Fruit fly (Drosophila melanogaster) whole organism, wandering third instar larva: ENCODE measurements around the gene CG34242.

Experiments
- Abd-B ChIP-seq: fragments of >200 bp; optimal IDR thresholded peaks from 2 replicates; lab custom pipeline; 2017; ENCODE audit warnings: missing biosample characterization, missing genetic modification characterization
- CG32264 ChIP-seq: fragments of 200-800 bp; sonication (Bioruptor generic); optimal IDR thresholded peaks from 2 replicates; lab custom pipeline; 2016; ENCODE audit warnings: missing biosample characterization, missing genetic modification characterization
- CG9705 ChIP-seq: fragments of 200-800 bp; sonication (Bioruptor generic); optimal IDR thresholded peaks from 2 replicates; lab custom pipeline; 2018; ENCODE audit warnings: missing biosample characterization, mild to moderate bottlenecking, missing genetic modification characterization
- CrebA ChIP-seq: fragments of 200-800 bp; sonication (Bioruptor generic); optimal IDR thresholded peaks from 2 replicates; lab custom pipeline; 2016; ENCODE audit warnings: missing biosample characterization, mild to moderate bottlenecking, missing genetic modification characterization, borderline replicate concordance
- Dif ChIP-seq: fragments of 200-275, 200-300 bp; sonication (Bioruptor generic); optimal IDR thresholded peaks from 2 replicates; lab custom pipeline; 2018; ENCODE audit warnings: missing biosample characterization, missing genetic modification characterization; ENCODE audit not compliant: partially characterized antibody
- GATAd ChIP-seq: sonication (Bioruptor generic); optimal IDR thresholded peaks from 2 replicates; lab custom pipeline; 2016; ENCODE audit warnings: missing biosample characterization, missing genetic modification characterization
- HLH106 ChIP-seq: fragments of 200-800 bp; optimal IDR thresholded peaks from 3 replicates; lab custom pipeline; 2019; ENCODE audit warnings: missing biosample characterization, mild to moderate bottlenecking, missing genetic modification characterization, moderate library complexity
- Hnf4 ChIP-seq: fragments of 200-800 bp; sonication (Bioruptor generic); optimal IDR thresholded peaks from 2 replicates; lab custom pipeline; 2016; ENCODE audit warnings: missing biosample characterization, mild to moderate bottlenecking, missing genetic modification characterization
- Hr83 ChIP-seq: fragments of 200-300 bp; sonication (Bioruptor generic); optimal IDR thresholded peaks from 2 replicates; lab custom pipeline; 2016; ENCODE audit warnings: missing biosample characterization, mild to moderate bottlenecking, missing genetic modification characterization, moderate library complexity; ENCODE audit not compliant: poor library complexity, severe bottlenecking
- Jra ChIP-seq: sonication (Bioruptor generic); optimal IDR thresholded peaks from 2 replicates; lab custom pipeline; 2016; ENCODE audit warnings: missing biosample characterization, missing genetic modification characterization
- Mio ChIP-seq: sonication (Bioruptor generic); optimal IDR thresholded peaks from 2 replicates; lab custom pipeline; 2016; ENCODE audit warnings: missing biosample characterization, missing genetic modification characterization
- Myc ChIP-seq: fragments of >200 bp; optimal IDR thresholded peaks from 2 replicates; lab custom pipeline; 2017
- N ChIP-seq: fragments of >200 bp; optimal IDR thresholded peaks from 2 replicates; lab custom pipeline; 2018; ENCODE audit warnings: missing biosample characterization, missing external identifiers, missing genetic modification characterization
- OdsH ChIP-seq: fragments of 200-800 bp; sonication (Bioruptor generic); optimal IDR thresholded peaks from 2 replicates; lab custom pipeline; 2016; ENCODE audit warnings: missing biosample characterization, mild to moderate bottlenecking, missing genetic modification characterization
- Rel ChIP-seq, 2 experiments: fragments of 200-800 bp; sonication (Bioruptor generic) in 1 of 2; optimal IDR thresholded peaks; 2 replicates in 1 of 2; 3 replicates in 1 of 2; lab custom pipeline; 2016 to 2019; ENCODE audit warnings: mild to moderate bottlenecking in 2 of 2, missing biosample characterization in 2 of 2, missing genetic modification characterization in 2 of 2, moderate library complexity in 1 of 2
- Sp1 ChIP-seq: fragments of 200-800 bp; sonication (Bioruptor generic); optimal IDR thresholded peaks from 3 replicates; lab custom pipeline; 2019; ENCODE audit warnings: missing biosample characterization, mild to moderate bottlenecking, missing genetic modification characterization, moderate library complexity
- Vsx2 ChIP-seq: fragments of 200-300, 225-300 bp; sonication (Bioruptor generic); optimal IDR thresholded peaks from 2 replicates; lab custom pipeline; 2018; ENCODE audit warnings: missing biosample characterization, missing genetic modification characterization; ENCODE audit not compliant: partially characterized antibody
- br ChIP-seq: fragments of 200-800 bp; sonication (Bioruptor generic); optimal IDR thresholded peaks from 2 replicates; lab custom pipeline; 2016; ENCODE audit warnings: missing biosample characterization, missing genetic modification characterization
- brk ChIP-seq: fragments of 200-800 bp; sonication (Bioruptor generic); optimal IDR thresholded peaks from 2 replicates; lab custom pipeline; 2016; ENCODE audit warnings: missing biosample characterization, mild to moderate bottlenecking, missing genetic modification characterization
- dl ChIP-seq, 2 experiments: fragments of 175-275, 200-275 bp in 1 of 2; fragments of 200-275 bp in 1 of 2; sonication (Bioruptor generic); optimal IDR thresholded peaks; lab custom pipeline; 2018; ENCODE audit warnings: mild to moderate bottlenecking in 2 of 2, missing biosample characterization in 2 of 2, missing genetic modification characterization in 2 of 2, moderate library complexity in 2 of 2; ENCODE audit not compliant: partially characterized antibody in 2 of 2, insufficient read depth in 1 of 2
- dsf ChIP-seq: sonication (Bioruptor generic); optimal IDR thresholded peaks from 2 replicates; lab custom pipeline; 2016; ENCODE audit warnings: missing biosample characterization, missing genetic modification characterization, borderline replicate concordance
- ey ChIP-seq: fragments of 200-800 bp; sonication (Bioruptor generic); optimal IDR thresholded peaks from 2 replicates; lab custom pipeline; 2016; ENCODE audit warnings: missing biosample characterization, missing genetic modification characterization
- foxo ChIP-seq, 2 experiments: fragments of 200-800 bp; sonication (Bioruptor generic); optimal IDR thresholded peaks; 2 replicates in 1 of 2; 3 replicates in 1 of 2; lab custom pipeline; 2016 to 2017; ENCODE audit warnings: missing biosample characterization in 2 of 2, missing genetic modification characterization in 2 of 2
- fru ChIP-seq: fragments of 200-800 bp; sonication (Bioruptor generic); optimal IDR thresholded peaks from 3 replicates; lab custom pipeline; 2016; ENCODE audit warnings: missing biosample characterization, mild to moderate bottlenecking, missing genetic modification characterization
- h ChIP-seq: fragments of 200-800 bp; sonication (Bioruptor generic); optimal IDR thresholded peaks from 3 replicates; lab custom pipeline; 2016; ENCODE audit warnings: missing biosample characterization, mild to moderate bottlenecking, missing genetic modification characterization
- jim ChIP-seq: fragments of 175-275, 200-325 bp; sonication (Bioruptor generic); optimal IDR thresholded peaks from 2 replicates; lab custom pipeline; 2016; ENCODE audit warnings: missing biosample characterization, mild to moderate bottlenecking, missing genetic modification characterization
- lola ChIP-seq: fragments of >200 bp; optimal IDR thresholded peaks from 2 replicates; lab custom pipeline; 2017; ENCODE audit warnings: missing biosample characterization, missing genetic modification characterization
- pan ChIP-seq: fragments of >200 bp; optimal IDR thresholded peaks from 2 replicates; lab custom pipeline; 2017
- psq ChIP-seq: fragments of 200-800 bp; sonication (Bioruptor generic); optimal IDR thresholded peaks from 3 replicates; lab custom pipeline; 2017; ENCODE audit warnings: missing biosample characterization, mild to moderate bottlenecking, missing genetic modification characterization, moderate library complexity
- rgr ChIP-seq: fragments of 200-800 bp; sonication (Bioruptor generic); optimal IDR thresholded peaks from 3 replicates; lab custom pipeline; 2016; ENCODE audit warnings: missing biosample characterization, mild to moderate bottlenecking, missing genetic modification characterization
- sage ChIP-seq: fragments of 200-800 bp; sonication (Bioruptor generic); optimal IDR thresholded peaks from 2 replicates; lab custom pipeline; 2016; ENCODE audit warnings: missing biosample characterization, mild to moderate bottlenecking, missing genetic modification characterization
- sv ChIP-seq: fragments of 200-800 bp; sonication (Bioruptor generic); optimal IDR thresholded peaks from 3 replicates; lab custom pipeline; 2016; ENCODE audit warnings: missing biosample characterization, missing genetic modification characterization
- tai ChIP-seq: sonication (Bioruptor generic); optimal IDR thresholded peaks from 2 replicates; lab custom pipeline; 2016; ENCODE audit warnings: missing biosample characterization, missing genetic modification characterization
- usp ChIP-seq: fragments of >200 bp; optimal IDR thresholded peaks from 2 replicates; lab custom pipeline; 2017; ENCODE audit warnings: missing biosample characterization, missing genetic modification characterization
- woc ChIP-seq: sonication (Bioruptor generic); optimal IDR thresholded peaks from 2 replicates; lab custom pipeline; 2016; ENCODE audit warnings: missing biosample characterization, mild to moderate bottlenecking, missing genetic modification characterization

CG34242 gene

dm6 chr3L:12529431-12530007, 4.3 kb upstream of the CG34242 start:
- no peak for TF ChIP-seq Vsx2
- peak; percentile 64 for TF ChIP-seq Hnf4 (GFP tag; lab: Kevin White, UChicago)
- TF ChIP-seq OdsH (GFP tag; lab: Kevin White, UChicago), result peak; percentile 55
- TF ChIP-seq CrebA, result no peak
- TF ChIP-seq usp (GFP tag; lab: Kevin White, UChicago), result no peak
- no peak for TF ChIP-seq GATAd (GFP tag; lab: Kevin White, UChicago)
- TF ChIP-seq Jra (GFP tag; lab: Kevin White, UChicago), result peak; percentile 68
- no peak for TF ChIP-seq sv (GFP tag; lab: Kevin White, UChicago)
- peak; percentile 9 for TF ChIP-seq Hr83
- TF ChIP-seq fru (GFP tag; lab: Kevin White, UChicago), result peak; percentile 61
- peak; percentile 39 for TF ChIP-seq woc (GFP tag; lab: Kevin White, UChicago)
- TF ChIP-seq Rel (GFP tag; optimal IDR thresholded peaks at IDR 0.05; lab: Kevin White, UChicago), result no peak
- no peak for TF ChIP-seq Rel (tag; optimal IDR thresholded peaks at IDR 0.05; lab: Kevin White, UChicago)
- no peak for TF ChIP-seq dl (GFP tag; optimal IDR thresholded peaks at IDR 0.05; lab: Kevin White, UChicago; ENCODE audit: insufficient read depth in 1 of 2, partially characterized antibody in 2 of 2)
- TF ChIP-seq foxo (GFP tag; optimal IDR thresholded peaks at IDR 0.05; lab: Kevin White, UChicago), result peak in 1 of 2 experiments; percentile 77
- TF ChIP-seq lola, result no peak
- peak; percentile 47 for TF ChIP-seq Sp1 (GFP tag; lab: Kevin White, UChicago)
- TF ChIP-seq h (GFP tag; lab: Kevin White, UChicago), result peak; percentile 44
- no peak for TF ChIP-seq Abd-B
- TF ChIP-seq br (GFP tag; lab: Kevin White, UChicago), result peak; percentile 61
- peak; percentile 22 for TF ChIP-seq psq
- no peak for TF ChIP-seq brk (GFP tag; lab: Kevin White, UChicago)
- TF ChIP-seq rgr, result peak; percentile 63
- TF ChIP-seq N (GFP tag; lab: Kevin White, UChicago), result no peak
- TF ChIP-seq pan, result no peak
- TF ChIP-seq ey (GFP tag; lab: Kevin White, UChicago), result peak; percentile 54
- TF ChIP-seq dsf (GFP tag; lab: Kevin White, UChicago), result no peak
- TF ChIP-seq Mio (GFP tag; lab: Kevin White, UChicago), result no peak
- TF ChIP-seq Myc (lab: Kevin White, UChicago), result no peak
- no peak for TF ChIP-seq CG9705 (GFP tag; lab: Kevin White, UChicago)
- TF ChIP-seq CG32264 (GFP tag; lab: Kevin White, UChicago), result peak; percentile 27
- TF ChIP-seq tai (GFP tag; lab: Kevin White, UChicago), result no peak
- TF ChIP-seq HLH106 (tag; lab: Kevin White, UChicago), result peak; percentile 41
- TF ChIP-seq jim (GFP tag; lab: Kevin White, UChicago), result no peak

DNA sequence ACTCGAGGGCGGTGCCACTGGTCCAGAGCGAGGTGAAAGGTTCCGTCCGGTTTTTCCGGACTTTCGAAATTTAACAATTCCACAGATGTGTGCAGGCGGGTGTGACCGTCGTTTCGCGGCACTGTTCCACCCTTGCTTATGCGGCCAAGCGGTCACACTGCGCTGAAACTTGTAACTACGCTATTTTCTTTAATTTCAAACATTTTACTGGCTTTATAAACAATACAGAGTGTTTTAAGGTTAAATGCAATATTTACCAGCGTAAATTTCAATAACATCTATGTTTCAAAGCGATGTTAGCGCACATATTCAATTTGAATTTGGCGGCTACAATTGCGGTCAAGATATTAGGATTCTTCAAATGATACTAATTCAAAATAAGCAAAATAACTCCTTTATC, 3.8 kb upstream of the CG34242 start, which contains the start of gene nst:
Gene nst, minus strand, starts transcription at position 128 of the 400 bp plus-strand sequence.
- TF ChIP-seq dl (GFP tag; optimal IDR thresholded peaks at IDR 0.05; lab: Kevin White, UChicago; ENCODE audit: insufficient read depth in 1 of 2, partially characterized antibody in 2 of 2), result no peak
- no peak for TF ChIP-seq Hr83
- TF ChIP-seq CG9705 (GFP tag; lab: Kevin White, UChicago), result no peak
- peak; percentile 11 for TF ChIP-seq h (GFP tag; lab: Kevin White, UChicago)
- no peak for TF ChIP-seq fru (GFP tag; lab: Kevin White, UChicago)
- TF ChIP-seq woc (GFP tag; lab: Kevin White, UChicago), result no peak
- TF ChIP-seq Sp1 (GFP tag; lab: Kevin White, UChicago), result peak; percentile 21
- no peak for TF ChIP-seq Rel (GFP tag; optimal IDR thresholded peaks at IDR 0.05; lab: Kevin White, UChicago)
- peak; percentile 63 for TF ChIP-seq Rel (tag; optimal IDR thresholded peaks at IDR 0.05; lab: Kevin White, UChicago)
- TF ChIP-seq sage (GFP tag; lab: Kevin White, UChicago), result no peak
- TF ChIP-seq GATAd (GFP tag; lab: Kevin White, UChicago), result no peak
- no peak for TF ChIP-seq rgr
- TF ChIP-seq N (GFP tag; lab: Kevin White, UChicago), result no peak
- no peak for TF ChIP-seq Myc (lab: Kevin White, UChicago)
- no peak for TF ChIP-seq br (GFP tag; lab: Kevin White, UChicago)
- TF ChIP-seq, all 38 proteins: peak for 3

DNA sequence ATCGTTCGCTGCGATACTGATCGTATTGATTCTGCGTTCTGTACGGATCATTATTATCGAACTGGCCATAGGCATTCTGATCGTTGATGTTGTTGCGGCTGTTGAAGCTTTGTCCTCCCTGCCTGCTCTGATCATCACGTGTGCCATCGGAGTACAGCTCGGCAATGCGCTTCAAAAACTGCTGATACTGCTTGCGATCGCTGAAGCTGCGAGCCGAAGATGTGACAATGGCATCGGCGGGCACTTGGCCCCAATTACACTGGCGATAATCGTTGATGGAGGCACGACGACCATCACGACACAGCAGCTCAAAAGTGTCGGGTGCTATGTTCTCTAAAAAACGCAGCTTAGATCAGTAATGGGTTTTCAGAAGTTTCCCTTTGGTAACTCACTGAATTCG, 1.6 kb upstream of the CG34242 start:
- TF ChIP-seq Sp1 (GFP tag; lab: Kevin White, UChicago), result no peak
- TF ChIP-seq OdsH (GFP tag; lab: Kevin White, UChicago), result no peak
- no peak for TF ChIP-seq GATAd (GFP tag; lab: Kevin White, UChicago)
- TF ChIP-seq h (GFP tag; lab: Kevin White, UChicago), result no peak
- TF ChIP-seq CG32264 (GFP tag; lab: Kevin White, UChicago), result no peak
- no peak for TF ChIP-seq Vsx2
- no peak for TF ChIP-seq Dif (GFP tag; lab: Kevin White, UChicago)
- TF ChIP-seq br (GFP tag; lab: Kevin White, UChicago), result no peak
- TF ChIP-seq sv (GFP tag; lab: Kevin White, UChicago), result no peak
- TF ChIP-seq Myc (lab: Kevin White, UChicago), result no peak
- TF ChIP-seq lola, result no peak
- TF ChIP-seq Hnf4 (GFP tag; lab: Kevin White, UChicago), result no peak
- TF ChIP-seq Hr83, result no peak
- no peak for TF ChIP-seq brk (GFP tag; lab: Kevin White, UChicago)
- TF ChIP-seq Rel (GFP tag; optimal IDR thresholded peaks at IDR 0.05; lab: Kevin White, UChicago), result no peak
- no peak for TF ChIP-seq Rel (tag; optimal IDR thresholded peaks at IDR 0.05; lab: Kevin White, UChicago)
- TF ChIP-seq tai (GFP tag; lab: Kevin White, UChicago), result no peak
- no peak for TF ChIP-seq pan
- TF ChIP-seq dsf (GFP tag; lab: Kevin White, UChicago), result no peak
- TF ChIP-seq Jra (GFP tag; lab: Kevin White, UChicago), result no peak
- no peak for TF ChIP-seq usp (GFP tag; lab: Kevin White, UChicago)
